Worm (Caenorhabditis elegans): ENCODE data around the gene ugt-44.

The ugt-44 gene

ce11 chrIV:10468662-10469061 is 879 bp upstream of the ugt-44 start:
- TF ChIP-seq attf-4 (tag; optimal IDR thresholded peaks at IDR 0.05) (no peak), nhr-25 (tag; optimal IDR thresholded peaks at IDR 0.05; ENCODE audit: borderline replicate concordance, insufficient read depth) (no peak), spr-1 (tag; optimal IDR thresholded peaks at IDR 0.05) (no peak), mdt-29 (GFP tag; IDR thresholded peaks at IDR 0.05) (no peak), pqm-1 (tag; optimal IDR thresholded peaks at IDR 0.05) (peak; percentile 22), nhr-28 (tag; optimal IDR thresholded peaks at IDR 0.05) (peak; percentile 47), gei-8 (GFP tag; optimal IDR thresholded peaks at IDR 0.05) (no peak), unc-130 (GFP tag; optimal IDR thresholded peaks at IDR 0.05) (no peak), aly-2 (tag; optimal IDR thresholded peaks at IDR 0.05) (no peak), saeg-2 (GFP tag; IDR thresholded peaks at IDR 0.05) (no peak), ztf-11 (tag; optimal IDR thresholded peaks at IDR 0.05) (no peak), snpc-1.2 (GFP tag; IDR thresholded peaks at IDR 0.05) (no peak), hlh-11 (tag; optimal IDR thresholded peaks at IDR 0.05) (peak; percentile 38), hif-1 (tag; optimal IDR thresholded peaks at IDR 0.05) (no peak), dmd-6 (GFP tag; IDR thresholded peaks at IDR 0.05) (peak; percentile 64; the same call in 1 of the 2 replicates)

DNA sequence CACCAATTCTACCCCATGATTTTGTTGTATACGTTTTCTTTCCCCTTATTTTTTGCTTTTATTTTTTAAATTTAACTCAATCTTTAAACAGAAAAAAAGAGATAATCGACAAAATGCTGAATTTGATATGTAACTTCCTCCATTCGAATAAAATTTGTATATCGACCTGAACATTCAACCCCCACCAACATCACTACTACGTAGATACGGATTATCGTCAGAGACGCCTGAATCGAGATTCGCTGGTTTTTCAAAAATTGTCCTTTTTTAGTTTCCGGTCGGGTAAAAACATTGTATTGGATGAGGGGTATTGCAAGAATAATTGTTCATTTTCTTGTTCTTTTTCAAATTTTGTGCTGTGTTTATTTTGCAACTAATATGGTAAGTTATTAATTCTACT is 2.9 kb downstream of the ugt-44 start, which contains the start of gene bgnt-1.1:
bgnt-1.1 (plus strand) TSS at position 301 of the 400 bp plus-strand sequence.
- TF ChIP-seq aha-1 (tag) (peak; percentile 44), dve-1 (tag; optimal IDR thresholded peaks at IDR 0.05; ENCODE audit: insufficient read depth) (no peak)

DNA sequence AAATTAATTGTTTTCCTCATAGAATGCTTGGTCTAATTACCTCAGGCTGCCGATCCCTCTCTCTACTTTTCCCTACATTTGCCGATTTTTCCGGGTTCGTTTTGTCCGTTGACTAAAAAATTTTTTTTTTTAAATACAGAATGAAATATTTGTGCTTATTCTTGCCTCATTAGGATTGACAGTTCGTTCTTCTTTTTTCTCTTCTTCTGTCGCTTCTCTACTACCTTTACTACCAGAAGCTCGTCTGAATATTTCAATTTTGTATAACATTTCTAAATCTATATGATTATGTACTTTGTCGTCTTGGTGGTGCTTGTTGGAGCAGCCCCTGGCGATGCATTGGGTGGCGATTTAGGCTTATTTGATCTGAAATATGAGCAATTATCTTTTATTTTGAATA is 5.7 kb downstream of the ugt-44 start:
- TF ChIP-seq ZK337.2 (GFP tag; IDR thresholded peaks at IDR 0.05) (no peak), unc-62 (GFP tag; optimal IDR thresholded peaks at IDR 0.05 in 1 of 2) (peak in 1 of 2 experiments; percentile 95), unc-62 (tag; optimal IDR thresholded peaks at IDR 0.05) (no peak), F49E8.2 (tag; optimal IDR thresholded peaks at IDR 0.05; ENCODE audit: borderline replicate concordance) (no peak), zfp-2 (tag; optimal IDR thresholded peaks at IDR 0.05) (no peak), ceh-82 (tag; optimal IDR thresholded peaks at IDR 0.05) (no peak), aly-2 (tag; optimal IDR thresholded peaks at IDR 0.05) (no peak), dmd-6 (GFP tag; IDR thresholded peaks at IDR 0.05) (no peak)

DNA sequence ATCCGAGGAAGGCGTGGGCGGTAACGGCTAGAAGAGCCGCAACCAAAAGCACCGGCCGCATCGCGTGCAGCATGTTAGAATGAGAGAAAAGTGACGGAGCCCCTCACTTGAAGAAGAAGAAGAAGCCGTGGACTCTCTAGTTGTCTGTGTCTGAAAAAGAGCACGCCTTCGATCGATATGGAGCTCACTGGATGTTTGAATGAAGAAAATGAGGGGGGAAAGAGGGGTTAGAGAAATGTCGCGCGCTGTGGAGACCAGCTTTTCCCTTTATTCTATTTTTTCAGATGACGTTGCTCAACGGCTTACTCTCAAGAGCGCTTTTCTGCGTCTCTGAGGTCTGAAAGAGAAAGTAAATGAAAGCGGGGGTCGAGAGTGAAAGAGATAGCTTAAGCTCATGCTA is 12.2 kb downstream of the ugt-44 start, which contains the start of gene egl-21:
egl-21 (minus strand) TSS at position 150 of the 400 bp plus-strand sequence.
- TF ChIP-seq hif-1 (tag; optimal IDR thresholded peaks at IDR 0.05): peak in 1 of 2 experiments; percentile 57
- no peak for TF ChIP-seq dmd-9 (GFP tag; IDR thresholded peaks at IDR 0.05)
- no peak for TF ChIP-seq nhr-111 (GFP tag; optimal IDR thresholded peaks at IDR 0.05)
- TF ChIP-seq madf-9 (GFP tag; conservative IDR thresholded peaks at IDR 0.05): no peak
- TF ChIP-seq nhr-48 (tag; optimal IDR thresholded peaks at IDR 0.05): no peak
- peak; percentile 19 for TF ChIP-seq hlh-11 (tag; optimal IDR thresholded peaks at IDR 0.05)
- TF ChIP-seq zfp-2 (tag; optimal IDR thresholded peaks at IDR 0.05): peak; percentile 34
- peak; percentile 54 for TF ChIP-seq dmd-6 (GFP tag; IDR thresholded peaks at IDR 0.05)
- TF ChIP-seq ceh-62 (tag; optimal IDR thresholded peaks at IDR 0.05): no peak
- TF ChIP-seq arid-1 (GFP tag; conservative IDR thresholded peaks at IDR 0.05): peak; percentile 36; the same call in 1 of the 2 replicates
- no peak for TF ChIP-seq lin-29 (GFP tag; IDR thresholded peaks at IDR 0.05)
- TF ChIP-seq php-3 (GFP tag; IDR thresholded peaks at IDR 0.05): no peak
- TF ChIP-seq mdl-1 (tag; optimal IDR thresholded peaks at IDR 0.05): peak; percentile 60 to 62
- no peak for TF ChIP-seq nhr-25 (tag; optimal IDR thresholded peaks at IDR 0.05; ENCODE audit: borderline replicate concordance, insufficient read depth)
- peak; percentile 82 for TF ChIP-seq rbr-2 (tag; optimal IDR thresholded peaks at IDR 0.05)
- TF ChIP-seq mxl-3 (GFP tag; optimal IDR thresholded peaks at IDR 0.05): no peak
- TF ChIP-seq R02D3.7 (tag; optimal IDR thresholded peaks at IDR 0.05): no peak
- TF ChIP-seq hlh-30 (tag; optimal IDR thresholded peaks at IDR 0.05; ENCODE audit: insufficient read depth): peak; percentile 57
- TF ChIP-seq zfp-3 (GFP tag; conservative IDR thresholded peaks at IDR 0.05): no peak
- peak; percentile 55; the same call in 1 of the 2 replicates for TF ChIP-seq hmg-1.1 (GFP tag; IDR thresholded peaks at IDR 0.05)
- no peak for TF ChIP-seq ceh-20 (GFP tag; IDR thresholded peaks at IDR 0.05)
- TF ChIP-seq lsy-2 (tag; optimal IDR thresholded peaks at IDR 0.05): peak; percentile 5 to 67
- peak; percentile 76 for TF ChIP-seq ctbp-1 (GFP tag; IDR thresholded peaks at IDR 0.05)
- TF ChIP-seq zip-11 (GFP tag; IDR thresholded peaks at IDR 0.05): no peak
- TF ChIP-seq Y5F2A.4 (GFP tag; optimal IDR thresholded peaks at IDR 0.05): no peak
- TF ChIP-seq lin-1 (GFP tag; IDR thresholded peaks at IDR 0.05): no peak
- no peak for TF ChIP-seq nhr-77 (tag; optimal IDR thresholded peaks at IDR 0.05)
- TF ChIP-seq daf-8 (GFP tag; IDR thresholded peaks at IDR 0.05): no peak

Data from whole organism, L4 larva.